Fruit fly (Drosophila melanogaster) whole organism, embryonic: ENCODE results near the gene D12.

ENCODE experiments used
- Ada2b ChIP-seq: fragments of 200-800 bp; sonication (Bioruptor generic); IDR thresholded peaks from 2 replicates; pipeline ENCODE4 v1.3.6; 2022; ENCODE audit warnings: missing biosample characterization, missing genetic modification characterization
- Antp ChIP-seq: fragments of 200-800 bp; sonication (Bioruptor generic); optimal IDR thresholded peaks from 3 replicates; lab custom pipeline; 2016; ENCODE audit warnings: missing biosample characterization, missing genetic modification characterization
- BtbVII ChIP-seq: fragments of 200-800 bp; sonication (Bioruptor generic); optimal IDR thresholded peaks from 3 replicates; lab custom pipeline; 2017; ENCODE audit warnings: missing biosample characterization, mild to moderate bottlenecking, missing genetic modification characterization
- CG11696 ChIP-seq: fragments of 200-800 bp; sonication (Bioruptor generic); IDR thresholded peaks from 2 replicates; pipeline ENCODE4 v1.3.6; 2022; ENCODE audit warnings: missing biosample characterization, missing genetic modification characterization
- CG12769 ChIP-seq: fragments of 200-800 bp; sonication (Bioruptor generic); optimal IDR thresholded peaks from 2 replicates; lab custom pipeline; 2019; ENCODE audit warnings: missing biosample characterization, mild to moderate bottlenecking, missing genetic modification characterization, moderate library complexity
- CG13624 ChIP-seq: fragments of 200-800 bp; sonication (Bioruptor generic); optimal IDR thresholded peaks from 2 replicates; lab custom pipeline; 2016; ENCODE audit warnings: missing biosample characterization, missing genetic modification characterization
- CG14965 ChIP-seq: fragments of 200-800 bp; sonication (Bioruptor generic); optimal IDR thresholded peaks from 2 replicates; lab custom pipeline; 2016; ENCODE audit warnings: missing biosample characterization, missing genetic modification characterization, borderline replicate concordance
- CG15601 ChIP-seq: fragments of 200-800 bp; sonication (Bioruptor generic); optimal IDR thresholded peaks from 3 replicates; lab custom pipeline; 2019; ENCODE audit warnings: missing biosample characterization, mild to moderate bottlenecking, missing genetic modification characterization, moderate library complexity
- CG1603 ChIP-seq: fragments of 200-800 bp; sonication (Bioruptor generic); optimal IDR thresholded peaks from 2 replicates; lab custom pipeline; 2019; ENCODE audit warnings: missing biosample characterization, mild to moderate bottlenecking, missing genetic modification characterization, moderate library complexity
- CG16813 ChIP-seq: fragments of 200-800 bp; sonication (Bioruptor generic); IDR thresholded peaks from 3 replicates; pipeline ENCODE4 v1.3.6; 2022; ENCODE audit warnings: missing biosample characterization, missing genetic modification characterization; ENCODE audit not compliant: partially characterized antibody
- CG16863 ChIP-seq: fragments of 200-800 bp; sonication (Bioruptor generic); optimal IDR thresholded peaks from 3 replicates; lab custom pipeline; 2016; ENCODE audit warnings: missing biosample characterization, missing genetic modification characterization
- CG17385 ChIP-seq: fragments of 200-800 bp; sonication (Bioruptor generic); optimal IDR thresholded peaks from 3 replicates; lab custom pipeline; 2018; ENCODE audit warnings: missing biosample characterization, mild to moderate bottlenecking, missing genetic modification characterization
- CG18262 ChIP-seq: fragments of 200-800 bp; optimal IDR thresholded peaks from 3 replicates; lab custom pipeline; 2019; ENCODE audit warnings: missing biosample characterization, mild to moderate bottlenecking, missing genetic modification characterization, moderate library complexity
- CG18619 ChIP-seq: fragments of 200-800 bp; sonication (Bioruptor generic); optimal IDR thresholded peaks from 3 replicates; lab custom pipeline; 2017; ENCODE audit warnings: missing biosample characterization, mild to moderate bottlenecking, missing genetic modification characterization
- CG2116 ChIP-seq: fragments of 200-800 bp; sonication (Bioruptor generic); optimal IDR thresholded peaks from 3 replicates; lab custom pipeline; 2018; ENCODE audit warnings: missing biosample characterization, mild to moderate bottlenecking, missing genetic modification characterization
- CG2202 ChIP-seq: fragments of 200-800 bp; sonication (Bioruptor generic); optimal IDR thresholded peaks from 2 replicates; lab custom pipeline; 2018; ENCODE audit warnings: missing biosample characterization, mild to moderate bottlenecking, missing genetic modification characterization
- CG4282 ChIP-seq: fragments of 200-800 bp; sonication (Bioruptor generic); optimal IDR thresholded peaks from 2 replicates; lab custom pipeline; 2016; ENCODE audit warnings: missing biosample characterization, missing genetic modification characterization
- CG4404 ChIP-seq: fragments of 200-800 bp; sonication (Bioruptor generic); IDR thresholded peaks from 2 replicates; pipeline ENCODE4 v1.3.6; 2022; ENCODE audit warnings: missing biosample characterization, missing genetic modification characterization
- CG4730 ChIP-seq: fragments of 200-800 bp; sonication (Bioruptor generic); IDR thresholded peaks from 2 replicates; pipeline ENCODE4 v1.3.6; 2022; ENCODE audit warnings: missing biosample characterization, missing genetic modification characterization
- CG5245 ChIP-seq: fragments of 200-800 bp; sonication (Bioruptor generic); optimal IDR thresholded peaks from 3 replicates; lab custom pipeline; 2016; ENCODE audit warnings: missing biosample characterization, missing genetic modification characterization
- CG6765 ChIP-seq: fragments of 200-800 bp; sonication (Bioruptor generic); optimal IDR thresholded peaks from 3 replicates; lab custom pipeline; 2017; ENCODE audit warnings: missing biosample characterization, mild to moderate bottlenecking, missing genetic modification characterization
- CG7556 ChIP-seq: fragments of 200-800 bp; sonication (Bioruptor generic); optimal IDR thresholded peaks from 2 replicates; lab custom pipeline; 2017; ENCODE audit warnings: missing biosample characterization, mild to moderate bottlenecking, missing genetic modification characterization
- CG9817 ChIP-seq: fragments of 200-800 bp; sonication (Bioruptor generic); optimal IDR thresholded peaks from 2 replicates; lab custom pipeline; 2018; ENCODE audit warnings: missing biosample characterization, mild to moderate bottlenecking, missing genetic modification characterization, moderate library complexity
- Dfd ChIP-seq, 2 experiments: fragments of >200 bp; optimal IDR thresholded peaks; 2 replicates each; lab custom pipeline; 2017; ENCODE audit warnings: missing biosample characterization in 2 of 2, missing genetic modification characterization in 2 of 2
- Lpt ChIP-seq: fragments of >200 bp; optimal IDR thresholded peaks from 2 replicates; lab custom pipeline; 2018; ENCODE audit warnings: missing biosample characterization, missing genetic modification characterization
- MTF-1 ChIP-seq: fragments of 200-800 bp; sonication (Bioruptor generic); optimal IDR thresholded peaks from 2 replicates; lab custom pipeline; 2018; ENCODE audit warnings: missing biosample characterization, mild to moderate bottlenecking, missing genetic modification characterization, borderline replicate concordance
- Mad ChIP-seq: fragments of 200-800 bp; sonication (Bioruptor generic); optimal IDR thresholded peaks from 2 replicates; lab custom pipeline; 2016; ENCODE audit warnings: missing biosample characterization, missing genetic modification characterization
- Myb ChIP-seq: fragments of 200-800 bp; sonication (Bioruptor generic); optimal IDR thresholded peaks from 2 replicates; lab custom pipeline; 2016; ENCODE audit warnings: missing biosample characterization, missing genetic modification characterization
- NFAT ChIP-seq: fragments of 200-800 bp; sonication (Bioruptor generic); IDR thresholded peaks from 2 replicates; pipeline ENCODE4 v1.3.6; 2022; ENCODE audit warnings: missing biosample characterization, missing genetic modification characterization
- Rfx ChIP-seq: fragments of 200-800 bp; sonication (Bioruptor generic); IDR thresholded peaks from 2 replicates; pipeline ENCODE4 v1.3.6; 2022; ENCODE audit warnings: missing biosample characterization, missing genetic modification characterization
- Spps ChIP-seq: fragments of 200-800 bp; sonication (Bioruptor generic); optimal IDR thresholded peaks from 2 replicates; lab custom pipeline; 2018; ENCODE audit warnings: missing biosample characterization, mild to moderate bottlenecking, missing genetic modification characterization
- TFAM ChIP-seq: fragments of 200-800 bp; sonication (Bioruptor generic); optimal IDR thresholded peaks from 2 replicates; lab custom pipeline; 2017; ENCODE audit warnings: missing biosample characterization, missing genetic modification characterization, inconsistent platforms
- ap ChIP-seq: fragments of 200-800 bp; sonication (Bioruptor generic); IDR thresholded peaks from 2 replicates; pipeline ENCODE4 v1.3.6; 2022; ENCODE audit warnings: missing biosample characterization, missing genetic modification characterization
- esg ChIP-seq: fragments of 200-800 bp; sonication (Bioruptor generic); conservative IDR thresholded peaks from 2 replicates; pipeline ENCODE4 v1.3.6; 2022; ENCODE audit warnings: missing biosample characterization, missing genetic modification characterization
- kni ChIP-seq: fragments of 200-800 bp; sonication (Bioruptor generic); optimal IDR thresholded peaks from 3 replicates; lab custom pipeline; 2017; ENCODE audit warnings: mild to moderate bottlenecking, missing biosample characterization, missing genetic modification reagents, missing genetic modification characterization
- lola ChIP-seq, 3 experiments: fragments of >200 bp in 2 of 3; fragments of 200-800 bp in 1 of 3; sonication (Bioruptor generic) in 1 of 3; optimal IDR thresholded peaks; 2 replicates each; lab custom pipeline; 2017 to 2019; ENCODE audit warnings: missing biosample characterization in 3 of 3, missing genetic modification characterization in 3 of 3, mild to moderate bottlenecking in 1 of 3, moderate library complexity in 1 of 3
- lov ChIP-seq, 2 experiments: fragments of 200-800 bp in 1 of 2; fragments of >200 bp in 1 of 2; sonication (Bioruptor generic) in 1 of 2; IDR thresholded peaks in 1 of 2; optimal IDR thresholded peaks in 1 of 2; 2 replicates in 1 of 2; 3 replicates in 1 of 2; pipeline versions ENCODE4 v1.3.6 to Lab custom; 2017 to 2022; ENCODE audit warnings: missing biosample characterization in 1 of 2, missing genetic modification characterization in 1 of 2
- mirr ChIP-seq: fragments of 200-800 bp; sonication (Bioruptor generic); optimal IDR thresholded peaks from 3 replicates; lab custom pipeline; 2018; ENCODE audit warnings: missing biosample characterization, mild to moderate bottlenecking, missing genetic modification characterization
- pb ChIP-seq: fragments of 200-800 bp; sonication (Bioruptor generic); optimal IDR thresholded peaks from 3 replicates; lab custom pipeline; 2016; ENCODE audit warnings: missing biosample characterization, missing genetic modification characterization
- sens ChIP-seq: fragments of 200-800 bp; sonication (Bioruptor generic); peaks from one replicate; lab custom pipeline; 2016; ENCODE audit warnings: missing biosample characterization, missing genetic modification characterization
- trem ChIP-seq: fragments of 200-800 bp; optimal IDR thresholded peaks from 3 replicates; lab custom pipeline; 2019; ENCODE audit warnings: missing biosample characterization, mild to moderate bottlenecking, missing genetic modification characterization, moderate library complexity
- unpg ChIP-seq: fragments of 200-800 bp; sonication (Bioruptor generic); optimal IDR thresholded peaks from 3 replicates; lab custom pipeline; 2018; ENCODE audit warnings: missing biosample characterization, mild to moderate bottlenecking, missing genetic modification characterization, moderate library complexity
- zen2 ChIP-seq: fragments of 200-800 bp; sonication (Bioruptor generic); IDR thresholded peaks from 3 replicates; pipeline ENCODE4 v1.3.6; 2022; ENCODE audit warnings: missing biosample characterization, missing genetic modification characterization; ENCODE audit not compliant: partially characterized antibody

Gene D12

DNA sequence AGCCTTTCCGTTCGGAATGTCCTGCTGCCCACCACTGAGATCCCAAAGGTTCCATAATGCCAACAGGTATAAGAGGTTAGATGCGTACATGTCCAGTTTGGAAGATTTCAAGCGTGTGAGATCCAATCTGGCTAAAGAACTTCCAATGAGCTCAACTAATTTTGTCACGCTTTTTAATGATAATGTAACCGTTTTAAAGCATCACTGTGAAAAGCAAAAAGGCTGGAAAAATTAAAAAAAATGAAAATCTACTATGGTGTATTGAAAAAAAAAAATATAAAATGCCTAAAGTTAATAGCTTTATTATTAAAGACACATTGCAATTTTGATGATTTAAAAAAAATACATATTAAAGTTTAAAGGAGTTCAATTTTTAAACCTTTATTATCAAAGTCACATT lies 44.0 kb downstream of the D12 start, which contains the start of gene Acp29AB (continued):
- no peak for TF ChIP-seq CG2202 (tag; lab: Kevin White, UChicago)
- TF ChIP-seq CG15601 (tag; lab: Kevin White, UChicago), result no peak
- no peak for TF ChIP-seq CG12769 (tag; lab: Kevin White, UChicago)
- no peak for TF ChIP-seq Ada2b
- no peak for TF ChIP-seq trem
- no peak for TF ChIP-seq NFAT (GFP tag; lab: Robert Waterston, UW)
- TF ChIP-seq, all 482 proteins: peak for 0

DNA sequence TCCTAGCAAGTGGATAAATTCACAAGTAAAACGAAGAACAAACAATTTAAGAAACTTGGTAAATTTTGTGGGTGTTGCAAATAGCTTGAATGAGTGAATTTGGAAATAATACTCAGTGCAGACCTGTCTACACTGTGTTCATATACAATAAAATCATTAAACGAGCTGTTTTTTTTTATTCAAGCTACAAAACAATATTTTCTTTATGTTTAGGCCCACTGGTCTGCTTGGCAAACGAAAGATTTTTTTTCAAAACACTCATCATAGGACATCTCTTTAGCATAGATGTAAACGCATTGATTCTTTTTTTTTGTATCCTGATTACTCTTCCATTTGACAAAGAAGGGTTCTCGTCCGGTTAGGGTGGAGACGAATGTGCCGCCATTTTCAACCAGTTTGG lies 44.9 kb downstream of the D12 start, which contains the start of gene CG42820:
TSS of gene CG42820 (minus strand) at position 101 of the 400 bp plus-strand sequence.
- TF ChIP-seq zen2 (GFP tag; lab: Robert Waterston, UW) (no peak), sens (GFP tag; lab: Kevin White, UChicago) (peak; percentile 21), BtbVII (no peak), Antp (GFP tag; lab: Kevin White, UChicago) (no peak)
- TF ChIP-seq, all 482 proteins: peak for 1

DNA sequence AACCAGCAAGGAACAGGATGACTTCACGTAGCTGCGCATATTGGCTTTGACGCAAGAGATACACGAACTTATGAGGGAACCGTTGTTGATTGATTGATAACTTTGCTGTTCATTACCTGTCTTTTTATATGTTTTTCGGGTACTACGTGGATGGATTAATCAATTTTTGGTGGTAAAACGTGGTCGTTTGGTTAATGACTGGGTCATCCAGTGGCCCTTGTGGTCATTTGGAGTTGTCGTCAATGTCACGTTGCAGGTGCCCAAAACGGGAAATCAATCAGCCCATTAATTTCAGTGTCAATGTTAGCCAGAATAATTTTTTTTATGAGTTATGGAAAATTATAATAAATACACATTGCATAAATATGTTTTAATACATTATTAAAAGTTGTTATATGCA lies 47.9 kb downstream of the D12 start, which contains the start of gene CG42819:
TSS of gene CG42819 (minus strand) at position 101 of the 400 bp plus-strand sequence.
- TF ChIP-seq CG11696 (GFP tag; lab: Robert Waterston, UW), result no peak
- TF ChIP-seq MTF-1 (GFP tag; lab: Kevin White, UChicago), result no peak
- no peak for TF ChIP-seq CG14965 (GFP tag; lab: Kevin White, UChicago)
- no peak for TF ChIP-seq ap (GFP tag; lab: Robert Waterston, UW)
- peak; percentile 21 for TF ChIP-seq kni (GFP tag; lab: Kevin White, UChicago)
- TF ChIP-seq CG4282, result no peak
- TF ChIP-seq unpg (GFP tag; lab: Kevin White, UChicago), result no peak

DNA sequence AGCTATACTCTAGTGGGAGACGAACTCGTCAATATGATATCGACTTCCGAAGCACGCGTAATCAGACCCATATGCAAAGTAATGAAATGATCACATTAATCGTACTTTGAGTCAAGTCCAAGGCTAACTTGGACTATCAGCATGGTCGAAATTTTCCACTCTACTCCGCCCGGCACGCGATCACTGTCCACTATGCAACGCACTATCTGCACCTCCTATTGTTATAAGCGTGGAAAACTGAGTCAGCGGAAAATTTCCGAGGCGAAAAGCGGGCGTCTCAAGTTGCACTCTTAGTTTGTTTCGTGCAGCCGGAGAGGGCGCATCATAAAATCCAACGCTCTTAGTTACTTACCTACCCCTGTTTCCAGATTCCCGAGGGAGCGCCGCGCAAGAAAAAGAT lies 51.3 kb downstream of the D12 start:
- no peak for TF ChIP-seq lov (optimal IDR thresholded peaks at IDR 0.05; lab: Kevin White, UChicago)
- TF ChIP-seq lov (GFP tag; IDR thresholded peaks at IDR 0.05; lab: Robert Waterston, UW), result 0 out of 3 replicates have a peak, but pooled peaks have one; percentile 30
- no peak for TF ChIP-seq Dfd (GFP tag; optimal IDR thresholded peaks at IDR 0.05; lab: Kevin White, UChicago)
- TF ChIP-seq CG16863 (GFP tag; lab: Kevin White, UChicago), result no peak
- TF ChIP-seq Lpt (GFP tag; lab: Kevin White, UChicago), result no peak
- no peak for TF ChIP-seq Mad (GFP tag; lab: Kevin White, UChicago)

DNA sequence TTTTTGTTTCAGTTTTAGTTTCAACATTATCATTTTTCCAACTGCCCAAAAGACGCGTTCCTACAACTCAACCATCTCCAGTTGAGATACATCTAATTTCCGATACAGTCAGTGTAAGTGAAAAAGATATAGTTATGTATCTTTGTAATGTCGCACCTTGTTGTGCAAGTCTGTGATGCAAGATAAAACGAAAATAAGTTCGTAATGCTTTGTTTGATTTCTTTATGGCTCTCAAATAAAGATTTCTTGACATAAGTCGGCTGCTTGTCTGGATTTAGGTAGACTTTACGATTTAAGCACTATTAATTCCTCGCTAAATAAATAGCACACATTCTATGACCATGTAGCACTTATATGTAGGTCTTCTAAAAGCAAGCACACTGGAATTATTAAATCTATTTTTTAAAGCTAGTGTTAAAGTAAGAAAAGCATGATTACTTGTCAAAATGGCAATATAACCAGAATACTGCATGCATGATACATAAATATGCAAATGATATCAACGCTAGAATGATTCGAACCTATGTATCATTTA lies 52.1 kb downstream of the D12 start:
- TF ChIP-seq lola (GFP tag; optimal IDR thresholded peaks at IDR 0.05; lab: Kevin White, UChicago) (no peak), TFAM (GFP tag; lab: Kevin White, UChicago) (no peak), Myb (GFP tag; lab: Kevin White, UChicago) (no peak), pb (GFP tag; lab: Kevin White, UChicago) (no peak), CG13624 (GFP tag; lab: Kevin White, UChicago) (no peak), CG4730 (GFP tag; lab: Robert Waterston, UW) (no peak), CG1603 (tag; lab: Kevin White, UChicago) (peak; percentile 5), Rfx (GFP tag; lab: Robert Waterston, UW) (no peak), CG17385 (GFP tag; lab: Kevin White, UChicago) (peak; percentile 7), Spps (tag; lab: Kevin White, UChicago) (no peak), CG16813 (GFP tag; lab: Robert Waterston, UW) (no peak), CG6765 (GFP tag; lab: Kevin White, UChicago) (no peak), CG2116 (GFP tag; lab: Kevin White, UChicago) (no peak), CG5245 (no peak), CG7556 (GFP tag; lab: Kevin White, UChicago) (no peak), CG4404 (no peak), esg (GFP tag; lab: Robert Waterston, UW) (no peak), CG9817 (tag; lab: Kevin White, UChicago) (no peak), mirr (GFP tag; lab: Kevin White, UChicago) (no peak), ap (GFP tag; lab: Robert Waterston, UW) (no peak), CG18619 (GFP tag; lab: Kevin White, UChicago) (no peak), sens (GFP tag; lab: Kevin White, UChicago) (peak; percentile 81), CG18262 (no peak)
